Worm (Caenorhabditis elegans) whole organism, mixed stage, embryonic: ENCODE measurements around the gene F28C6.9.

Source experiments
- bed-3 ChIP-seq: fragments of 200-800 bp; sonication (Bioruptor generic); optimal IDR thresholded peaks from 3 replicates; lab custom pipeline; 2018; ENCODE audit warnings: mild to moderate bottlenecking, missing genetic modification characterization, moderate library complexity, missing compliant biosample characterization
- flh-1 ChIP-seq: fragments of 200-800 bp; sonication (Bioruptor generic); optimal IDR thresholded peaks from 2 replicates; lab custom pipeline; 2018; ENCODE audit warnings: mild to moderate bottlenecking, missing genetic modification characterization, moderate library complexity, missing compliant biosample characterization
- ham-2 ChIP-seq: fragments of 200-800 bp; sonication (Bioruptor generic); optimal IDR thresholded peaks from 2 replicates; lab custom pipeline; 2018; ENCODE audit warnings: mild to moderate bottlenecking, missing genetic modification characterization, missing compliant biosample characterization
- mab-5 ChIP-seq: fragments of 150-350 bp; optimal IDR thresholded peaks from 2 replicates; lab custom pipeline; 2014; ENCODE audit warnings: missing biosample characterization, missing genetic modification characterization
- nhr-12 ChIP-seq: fragments of 150-350 bp; optimal IDR thresholded peaks from 2 replicates; lab custom pipeline; 2014; ENCODE audit warnings: missing biosample characterization, missing genetic modification characterization
- nhr-237 ChIP-seq: fragments of 150-350 bp; optimal IDR thresholded peaks from 2 replicates; lab custom pipeline; 2014; ENCODE audit warnings: missing biosample characterization, missing genetic modification characterization
- nhr-28 ChIP-seq: fragments of 150-350 bp; optimal IDR thresholded peaks from 2 replicates; lab custom pipeline; 2014; ENCODE audit warnings: missing biosample characterization, missing genetic modification characterization
- nhr-76 ChIP-seq: sonication (generic microtip); optimal IDR thresholded peaks from 2 replicates; lab custom pipeline; 2017; ENCODE audit warnings: missing biosample characterization, missing genetic modification characterization
- snpc-4 ChIP-seq: fragments of 150-350 bp; optimal IDR thresholded peaks from 2 replicates; lab custom pipeline; 2014; ENCODE audit warnings: missing biosample characterization, missing genetic modification characterization

- TF ChIP-seq nhr-12 (tag; lab: Kevin White, UChicago) (no peak), mab-5 (tag; lab: Kevin White, UChicago) (no peak), bed-3 (GFP tag; lab: Kevin White, UChicago) (no peak), snpc-4 (tag; lab: Kevin White, UChicago) (no peak), nhr-237 (tag; lab: Kevin White, UChicago) (no peak), nhr-28 (no peak), ham-2 (GFP tag; lab: Kevin White, UChicago) (no peak), nhr-76 (tag; lab: Kevin White, UChicago) (no peak), flh-1 (GFP tag; lab: Kevin White, UChicago) (no peak)
Measured at ce11 chrII:8650644-8651159, 40.7 kb upstream of the F28C6.9 start, which contains the start of gene pyr-1.
